Worm (Caenorhabditis elegans) whole organism, late embryonic: Measurements from ENCODE around the gene pals-40.

Experiments
- F13H6.1 ChIP-seq: sonication (generic microtip); optimal IDR thresholded peaks from 2 replicates; lab custom pipeline; 2016; ENCODE audit warnings: missing genetic modification characterization, missing compliant biosample characterization
- K09A11.1 ChIP-seq: sonication (generic microtip); optimal IDR thresholded peaks from 2 replicates; lab custom pipeline; 2017; ENCODE audit warnings: antibody characterized with exemption, mild to moderate bottlenecking, missing genetic modification characterization, missing compliant biosample characterization; ENCODE audit not compliant: insufficient read depth
- T23F11.4 ChIP-seq: fragments of 200-800 bp; sonication (Bioruptor generic); optimal IDR thresholded peaks from 2 replicates; lab custom pipeline; 2018; ENCODE audit warnings: mild to moderate bottlenecking, missing genetic modification characterization, missing compliant biosample characterization
- Y22D7AL.16 ChIP-seq: sonication (generic microtip); optimal IDR thresholded peaks from 2 replicates; lab custom pipeline; 2016; ENCODE audit warnings: missing genetic modification characterization, missing compliant biosample characterization
- ama-1 ChIP-seq: fragments of 150-350 bp; optimal IDR thresholded peaks from 2 replicates; lab custom pipeline; 2014
- ceh-14 ChIP-seq: sonication (generic microtip); optimal IDR thresholded peaks from 2 replicates; lab custom pipeline; 2016; ENCODE audit warnings: missing genotype, missing genetic modification characterization, missing compliant biosample characterization
- ceh-19 ChIP-seq: fragments of 200-800 bp; sonication (Bioruptor generic); optimal IDR thresholded peaks from 2 replicates; lab custom pipeline; 2018; ENCODE audit warnings: mild to moderate bottlenecking, missing genetic modification characterization, missing compliant biosample characterization
- ceh-22 ChIP-seq: sonication (generic microtip); optimal IDR thresholded peaks from 2 replicates; lab custom pipeline; 2017; ENCODE audit warnings: missing biosample characterization, missing genetic modification characterization
- ceh-30 ChIP-seq: fragments of 150-350 bp; optimal IDR thresholded peaks from 2 replicates; lab custom pipeline; 2014; ENCODE audit warnings: missing biosample characterization, missing genetic modification characterization
- ceh-48 ChIP-seq: sonication (generic microtip); optimal IDR thresholded peaks from 2 replicates; lab custom pipeline; 2016; ENCODE audit warnings: missing genetic modification characterization, inconsistent platforms, missing compliant biosample characterization
- ceh-6 ChIP-seq: fragments of 200-800 bp; sonication (Bioruptor generic); optimal IDR thresholded peaks from 2 replicates; lab custom pipeline; 2018; ENCODE audit warnings: mild to moderate bottlenecking, missing genetic modification characterization, missing compliant biosample characterization
- ceh-9 ChIP-seq: sonication (generic microtip); optimal IDR thresholded peaks from 2 replicates; lab custom pipeline; 2016; ENCODE audit warnings: mild to moderate bottlenecking, missing genetic modification characterization, inconsistent platforms, missing compliant biosample characterization
- che-1 ChIP-seq: sonication (generic microtip); optimal IDR thresholded peaks from 2 replicates; lab custom pipeline; 2016; ENCODE audit warnings: mild to moderate bottlenecking, missing genetic modification characterization, missing compliant biosample characterization
- dmd-4 ChIP-seq: sonication (generic microtip); optimal IDR thresholded peaks from 2 replicates; lab custom pipeline; 2016; ENCODE audit warnings: borderline replicate concordance, missing genetic modification characterization, missing compliant biosample characterization
- elt-2 ChIP-seq: sonication (generic microtip); optimal IDR thresholded peaks from 2 replicates; lab custom pipeline; 2016; ENCODE audit warnings: missing genetic modification reagents, missing genetic modification characterization, missing compliant biosample characterization
- elt-4 ChIP-seq: sonication (generic microtip); optimal IDR thresholded peaks from 2 replicates; lab custom pipeline; 2016; ENCODE audit warnings: missing genetic modification characterization, missing compliant biosample characterization
- eyg-1 ChIP-seq: sonication (generic microtip); optimal IDR thresholded peaks from 2 replicates; lab custom pipeline; 2016; ENCODE audit warnings: missing genotype, missing genetic modification characterization, missing compliant biosample characterization
- fax-1 ChIP-seq: sonication (generic microtip); optimal IDR thresholded peaks from 2 replicates; lab custom pipeline; 2016; ENCODE audit warnings: missing genotype, missing genetic modification characterization, missing compliant biosample characterization
- fkh-6 ChIP-seq: sonication (generic microtip); optimal IDR thresholded peaks from 2 replicates; lab custom pipeline; 2016; ENCODE audit warnings: missing genetic modification characterization, missing compliant biosample characterization
- gmeb-2 ChIP-seq: sonication (generic microtip); optimal IDR thresholded peaks from 2 replicates; lab custom pipeline; 2016; ENCODE audit warnings: missing genetic modification characterization, inconsistent platforms, missing compliant biosample characterization
- hlh-30 ChIP-seq: sonication (generic microtip); optimal IDR thresholded peaks from 2 replicates; lab custom pipeline; 2017; ENCODE audit warnings: antibody characterized with exemption, missing genetic modification characterization, missing compliant biosample characterization; ENCODE audit not compliant: insufficient read depth
- hlh-6 ChIP-seq: sonication (generic microtip); optimal IDR thresholded peaks from 2 replicates; lab custom pipeline; 2016; ENCODE audit warnings: missing genotype, missing genetic modification characterization, missing compliant biosample characterization
- hlh-8 ChIP-seq: sonication (generic microtip); optimal IDR thresholded peaks from 2 replicates; lab custom pipeline; 2016; ENCODE audit warnings: missing genotype, missing genetic modification characterization, missing compliant biosample characterization
- mec-3 ChIP-seq: sonication (generic microtip); optimal IDR thresholded peaks from 2 replicates; lab custom pipeline; 2016; ENCODE audit warnings: borderline replicate concordance, missing genetic modification characterization, missing compliant biosample characterization
- odd-2 ChIP-seq: sonication (generic microtip); optimal IDR thresholded peaks from 2 replicates; lab custom pipeline; 2017; ENCODE audit warnings: antibody characterized with exemption, mild to moderate bottlenecking, missing genetic modification characterization, missing compliant biosample characterization
- pag-3 ChIP-seq: sonication (generic microtip); optimal IDR thresholded peaks from 2 replicates; lab custom pipeline; 2016; ENCODE audit warnings: missing compliant biosample characterization, missing genetic modification characterization, borderline replicate concordance
- pax-1 ChIP-seq: fragments of 150-350 bp; optimal IDR thresholded peaks from 2 replicates; lab custom pipeline; 2014; ENCODE audit warnings: missing biosample characterization, missing genetic modification characterization
- pha-2 ChIP-seq: sonication (generic microtip); optimal IDR thresholded peaks from 2 replicates; lab custom pipeline; 2017; ENCODE audit warnings: mild to moderate bottlenecking, missing genetic modification characterization, missing compliant biosample characterization
- pqm-1 ChIP-seq: sonication (generic microtip); optimal IDR thresholded peaks from 2 replicates; lab custom pipeline; 2016; ENCODE audit warnings: missing genetic modification characterization, missing compliant biosample characterization
- ref-2 ChIP-seq: sonication (generic microtip); optimal IDR thresholded peaks from 2 replicates; lab custom pipeline; 2016; ENCODE audit warnings: missing genetic modification characterization, missing compliant biosample characterization
- rnt-1 ChIP-seq: sonication (generic microtip); optimal IDR thresholded peaks from 2 replicates; lab custom pipeline; 2016; ENCODE audit warnings: missing genetic modification characterization, missing compliant biosample characterization
- sdc-2 ChIP-seq: sonication (generic microtip); optimal IDR thresholded peaks from 2 replicates; lab custom pipeline; 2016; ENCODE audit warnings: missing genotype, missing genetic modification characterization, missing compliant biosample characterization
- sox-4 ChIP-seq: sonication (generic microtip); optimal IDR thresholded peaks from 2 replicates; lab custom pipeline; 2017; ENCODE audit warnings: mild to moderate bottlenecking, missing genetic modification characterization, inconsistent platforms, missing compliant biosample characterization
- tbx-2 ChIP-seq: sonication (generic microtip); optimal IDR thresholded peaks from 2 replicates; lab custom pipeline; 2016; ENCODE audit warnings: missing genetic modification characterization, missing compliant biosample characterization
- tbx-7 ChIP-seq: sonication (generic microtip); optimal IDR thresholded peaks from 2 replicates; lab custom pipeline; 2016; ENCODE audit warnings: missing genotype, missing genetic modification characterization, missing compliant biosample characterization
- ttx-3 ChIP-seq: sonication (generic microtip); optimal IDR thresholded peaks from 2 replicates; lab custom pipeline; 2016; ENCODE audit warnings: missing genetic modification reagents, missing genetic modification characterization, missing compliant biosample characterization
- unc-55 ChIP-seq: sonication (generic microtip); optimal IDR thresholded peaks from 2 replicates; lab custom pipeline; 2017; ENCODE audit warnings: missing biosample characterization, missing genetic modification reagents, missing genetic modification characterization
- unc-86 ChIP-seq: sonication (generic microtip); optimal IDR thresholded peaks from 2 replicates; lab custom pipeline; 2016; ENCODE audit warnings: missing genetic modification characterization, missing compliant biosample characterization
- zip-5 ChIP-seq: sonication (generic microtip); optimal IDR thresholded peaks from 2 replicates; lab custom pipeline; 2016; ENCODE audit warnings: missing genetic modification characterization, missing compliant biosample characterization

Gene pals-40

DNA sequence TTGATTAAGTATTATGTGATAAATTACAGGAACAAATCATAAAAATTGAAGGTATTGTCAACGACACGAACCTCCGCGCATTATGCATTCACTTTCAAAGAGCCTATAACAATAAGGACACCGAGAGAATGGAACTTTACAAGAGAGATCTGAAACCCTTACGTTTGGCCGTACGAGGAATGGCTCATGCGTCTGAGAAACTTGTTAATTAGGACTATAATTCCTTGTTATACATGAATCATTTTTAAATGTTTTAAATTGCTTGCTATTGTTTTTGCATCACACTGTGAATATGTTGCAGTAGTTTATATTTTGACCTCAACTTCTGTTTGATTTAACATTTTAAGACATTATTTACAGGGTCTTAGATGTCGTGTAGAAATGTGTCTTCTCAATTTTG is 25.3 kb upstream of the pals-40 start, which contains the start of gene pals-18:
Gene pals-18 (plus strand): TSS at position 301 of the 400 bp plus-strand sequence.
- TF ChIP-seq pha-2 (tag; lab: Kevin White, UChicago) (no peak), rnt-1 (tag; lab: Kevin White, UChicago) (no peak), odd-2 (no peak), sox-4 (tag; lab: Kevin White, UChicago) (no peak), dmd-4 (no peak), pax-1 (tag; lab: Kevin White, UChicago) (no peak), pqm-1 (tag; lab: Kevin White, UChicago) (no peak), eyg-1 (tag; lab: Kevin White, UChicago) (no peak), ceh-9 (tag; lab: Kevin White, UChicago) (no peak), unc-55 (GFP tag; lab: Kevin White, UChicago) (no peak), unc-86 (tag; lab: Kevin White, UChicago) (no peak), ceh-6 (GFP tag; lab: Kevin White, UChicago) (no peak), zip-5 (tag; lab: Kevin White, UChicago) (no peak), ceh-30 (no peak), tbx-2 (no peak), ttx-3 (tag; lab: Kevin White, UChicago) (no peak), ceh-19 (GFP tag; lab: Kevin White, UChicago) (no peak)

DNA sequence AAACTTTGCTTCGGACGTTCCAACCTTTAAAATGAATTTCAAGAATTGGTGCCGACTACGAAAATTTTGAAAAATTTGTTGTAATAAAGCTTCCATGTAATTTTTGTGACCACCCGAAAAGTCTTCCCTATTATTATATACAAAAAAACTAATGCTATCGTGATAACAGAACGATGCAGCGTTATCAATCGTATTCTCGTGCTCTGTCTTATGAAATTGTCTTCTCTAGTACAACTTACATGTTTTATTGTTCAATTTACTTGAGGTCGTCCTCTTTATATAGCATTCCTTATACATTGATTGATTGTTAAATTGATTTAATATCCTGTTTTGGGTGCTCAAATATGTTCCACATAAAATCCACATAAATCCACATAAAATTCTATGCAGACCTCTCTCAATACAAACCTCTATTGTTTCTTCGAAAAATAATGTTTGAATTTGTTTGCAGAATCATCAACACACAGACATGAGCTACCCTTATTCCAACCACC is 23.7 kb upstream of the pals-40 start, which contains the start of gene pals-19:
Gene pals-19 (plus strand): TSS at position 444 of the 494 bp plus-strand sequence.
- no peak for TF ChIP-seq elt-2 (tag; lab: Kevin White, UChicago)
- no peak for TF ChIP-seq hlh-8
- no peak for TF ChIP-seq pax-1 (tag; lab: Kevin White, UChicago)
- TF ChIP-seq ceh-14 (tag; lab: Kevin White, UChicago) = no peak
- TF ChIP-seq ceh-30 = no peak

DNA sequence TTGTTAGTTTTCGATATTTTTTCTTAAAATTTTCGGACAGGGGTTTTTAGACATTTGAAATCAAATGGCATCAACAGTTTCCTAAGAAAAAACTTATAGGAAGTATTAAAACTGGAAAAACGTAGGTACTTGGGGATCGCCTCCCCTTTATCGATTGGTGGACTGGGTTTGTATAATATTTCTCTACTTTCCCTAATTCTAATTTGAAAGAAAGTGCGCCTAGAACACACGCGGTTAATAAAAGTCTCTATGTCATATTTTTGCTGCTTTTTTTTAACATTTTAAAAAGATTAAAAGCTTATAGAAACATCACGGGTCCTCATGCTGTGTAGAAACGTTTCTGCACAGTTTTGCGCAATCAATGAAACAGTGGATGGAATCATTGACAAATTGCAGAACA is 21.9 kb upstream of the pals-40 start, which contains the start of gene pals-16:
Gene pals-16 (plus strand): TSS at position 301 of the 400 bp plus-strand sequence.
- TF ChIP-seq ceh-14 (tag; lab: Kevin White, UChicago) (no peak), ceh-22 (tag; lab: Kevin White, UChicago) (no peak), tbx-2 (no peak), tbx-7 (no peak), ceh-6 (GFP tag; lab: Kevin White, UChicago) (no peak), hlh-30 (tag; lab: Kevin White, UChicago) (no peak), pag-3 (tag; lab: Kevin White, UChicago) (no peak), che-1 (tag; lab: Kevin White, UChicago) (no peak), ceh-48 (tag; lab: Kevin White, UChicago) (no peak), gmeb-2 (no peak), ceh-19 (GFP tag; lab: Kevin White, UChicago) (no peak), pax-1 (tag; lab: Kevin White, UChicago) (no peak), elt-2 (tag; lab: Kevin White, UChicago) (no peak), fax-1 (no peak), ttx-3 (tag; lab: Kevin White, UChicago) (no peak), ama-1 (lab: Kevin White, UChicago) (no peak), sdc-2 (no peak), T23F11.4 (no peak), K09A11.1 (no peak)
- TF ChIP-seq, all 69 proteins: peak for 0

DNA sequence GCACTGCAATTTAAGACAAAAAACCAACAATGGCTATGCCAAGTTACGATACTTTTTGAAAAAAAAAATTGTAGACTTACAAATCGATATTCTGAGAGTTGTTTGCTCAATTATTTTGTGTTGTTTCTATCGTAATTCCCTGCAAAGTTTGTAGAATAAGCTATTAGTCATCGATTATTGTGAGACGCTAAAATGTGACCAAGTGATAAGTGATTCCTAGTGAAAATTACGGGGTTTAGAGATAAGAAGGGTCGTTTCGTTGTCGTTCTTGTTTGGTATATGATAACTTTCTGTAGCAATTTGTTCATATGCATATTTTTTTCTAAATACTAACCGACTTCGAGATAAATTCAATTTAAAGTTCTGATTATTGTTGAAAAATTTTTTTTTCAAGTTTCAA is 20.4 kb upstream of the pals-40 start:
- peak; percentile 63 for TF ChIP-seq elt-2 (tag; lab: Kevin White, UChicago)
- TF ChIP-seq che-1 (tag; lab: Kevin White, UChicago) = no peak
- TF ChIP-seq, all 69 proteins: peak for 1

DNA sequence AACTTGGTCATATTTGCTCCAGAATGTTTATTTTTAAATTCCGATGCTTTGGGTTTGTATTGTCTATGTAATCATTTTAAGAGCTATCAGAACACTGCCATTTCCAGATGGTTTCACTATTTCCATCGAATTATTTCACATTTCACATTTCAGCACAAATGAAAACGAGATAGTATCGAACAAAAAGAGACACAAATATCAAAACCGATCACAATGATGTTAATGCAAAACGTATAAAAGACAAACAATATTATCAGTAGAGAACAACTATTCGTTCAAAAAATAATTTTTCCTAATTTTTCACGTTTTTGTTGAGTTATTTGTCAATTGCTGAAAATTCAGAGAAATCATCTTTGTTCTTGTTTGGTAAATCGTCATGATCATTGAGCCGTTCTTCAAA is 17.6 kb upstream of the pals-40 start:
- TF ChIP-seq hlh-6 (tag; lab: Kevin White, UChicago) = no peak
- TF ChIP-seq sdc-2 = no peak
- TF ChIP-seq elt-4 = no peak
- TF ChIP-seq Y22D7AL.16 = no peak
- no peak for TF ChIP-seq sox-4 (tag; lab: Kevin White, UChicago)
- no peak for TF ChIP-seq ref-2 (tag; lab: Kevin White, UChicago)
- TF ChIP-seq mec-3 (tag; lab: Kevin White, UChicago) = no peak
- TF ChIP-seq fkh-6 = no peak
- TF ChIP-seq F13H6.1 (tag; lab: Kevin White, UChicago) = no peak
